Fruit fly (Drosophila melanogaster) whole organism, prepupa: Measurements from ENCODE around the gene CG15390.

ENCODE experiments used
- CG10631 ChIP-seq: fragments of 200-800 bp; sonication (Bioruptor generic); optimal IDR thresholded peaks from 2 replicates; lab custom pipeline; 2016; ENCODE audit warnings: missing biosample characterization, missing genetic modification characterization
- CG10669 ChIP-seq: fragments of 200-800 bp; sonication (Bioruptor generic); optimal IDR thresholded peaks from 3 replicates; lab custom pipeline; 2018; ENCODE audit warnings: missing biosample characterization, mild to moderate bottlenecking, missing genetic modification characterization, moderate library complexity
- CG11294 ChIP-seq: fragments of 200-800 bp; sonication (Bioruptor generic); IDR thresholded peaks from 2 replicates; pipeline ENCODE4 v1.3.6; 2022; ENCODE audit warnings: missing biosample characterization, missing genetic modification characterization
- CG11762 ChIP-seq: fragments of 200-800 bp; sonication (Bioruptor generic); optimal IDR thresholded peaks from 3 replicates; lab custom pipeline; 2016; ENCODE audit warnings: missing biosample characterization, missing genetic modification characterization; ENCODE audit not compliant: insufficient read depth
- CG15336 ChIP-seq: fragments of 200-800 bp; sonication (Bioruptor generic); IDR thresholded peaks from 2 replicates; pipeline ENCODE4 v1.3.6; 2022; ENCODE audit warnings: missing biosample characterization, missing genetic modification characterization
- CG1621 ChIP-seq: fragments of 200-800 bp; sonication (Bioruptor generic); optimal IDR thresholded peaks from 3 replicates; lab custom pipeline; 2018; ENCODE audit warnings: missing biosample characterization, mild to moderate bottlenecking, missing genetic modification characterization
- CG16779 ChIP-seq: fragments of 200-800 bp; sonication (Bioruptor generic); optimal IDR thresholded peaks from 3 replicates; lab custom pipeline; 2017; ENCODE audit warnings: missing biosample characterization, mild to moderate bottlenecking, missing genetic modification characterization
- CG3032 ChIP-seq: fragments of 200-800 bp; optimal IDR thresholded peaks from 2 replicates; lab custom pipeline; 2019; ENCODE audit warnings: missing biosample characterization, mild to moderate bottlenecking, missing genetic modification characterization, moderate library complexity
- CG31627 ChIP-seq: fragments of 200-800 bp; sonication (Bioruptor generic); optimal IDR thresholded peaks from 3 replicates; lab custom pipeline; 2016; ENCODE audit warnings: missing biosample characterization, missing genetic modification characterization
- CG32006 ChIP-seq: fragments of 200-800 bp; sonication (Bioruptor generic); optimal IDR thresholded peaks from 3 replicates; lab custom pipeline; 2017; ENCODE audit warnings: missing biosample characterization, mild to moderate bottlenecking, missing genetic modification characterization
- CG6163 ChIP-seq: fragments of 200-800 bp; sonication (Bioruptor generic); IDR thresholded peaks from 3 replicates; pipeline ENCODE4 v1.3.6; 2022; ENCODE audit warnings: missing biosample characterization, missing genetic modification characterization
- CG6276 ChIP-seq: fragments of 200-800 bp; sonication (Bioruptor generic); optimal IDR thresholded peaks from 2 replicates; lab custom pipeline; 2017; ENCODE audit warnings: missing biosample characterization, mild to moderate bottlenecking, missing genetic modification characterization
- CG6792 ChIP-seq: fragments of 200-800 bp; sonication (Bioruptor generic); optimal IDR thresholded peaks from 3 replicates; lab custom pipeline; 2016; ENCODE audit warnings: missing biosample characterization, missing genetic modification characterization
- CG7368 ChIP-seq: fragments of 200-800 bp; sonication (Bioruptor generic); optimal IDR thresholded peaks from 3 replicates; lab custom pipeline; 2016; ENCODE audit warnings: missing biosample characterization, missing genetic modification characterization
- CG8119 ChIP-seq: fragments of 200-800 bp; sonication (Bioruptor generic); IDR thresholded peaks from 3 replicates; pipeline ENCODE4 v1.3.6; 2022; ENCODE audit warnings: missing biosample characterization, missing genetic modification characterization
- CG8319 ChIP-seq: fragments of 200-800 bp; sonication (Bioruptor generic); optimal IDR thresholded peaks from 3 replicates; lab custom pipeline; 2016; ENCODE audit warnings: missing biosample characterization, missing genetic modification characterization
- CG9139 ChIP-seq: fragments of 200-800 bp; sonication (Bioruptor generic); optimal IDR thresholded peaks from 3 replicates; lab custom pipeline; 2017; ENCODE audit warnings: missing biosample characterization, mild to moderate bottlenecking, missing genetic modification characterization
- Eip75B ChIP-seq: fragments of 200-800 bp; sonication (Bioruptor generic); optimal IDR thresholded peaks from 3 replicates; lab custom pipeline; 2016; ENCODE audit warnings: missing biosample characterization, missing genetic modification characterization
- Ets21C ChIP-seq: fragments of 200-800 bp; sonication (Bioruptor generic); optimal IDR thresholded peaks from 3 replicates; lab custom pipeline; 2016; ENCODE audit warnings: missing biosample characterization, missing genetic modification characterization
- Hr4 ChIP-seq: fragments of 200-800 bp; sonication (Bioruptor generic); optimal IDR thresholded peaks from 3 replicates; lab custom pipeline; 2016; ENCODE audit warnings: missing biosample characterization, missing genetic modification characterization
- Met ChIP-seq: fragments of 200-800 bp; sonication (Bioruptor generic); optimal IDR thresholded peaks from 3 replicates; lab custom pipeline; 2016; ENCODE audit warnings: missing biosample characterization, missing genetic modification characterization
- OdsH ChIP-seq: fragments of 200-800 bp; sonication (Bioruptor generic); optimal IDR thresholded peaks from 3 replicates; lab custom pipeline; 2016; ENCODE audit warnings: missing biosample characterization, missing genetic modification characterization
- Smox ChIP-seq: fragments of 200-800 bp; sonication (Bioruptor generic); optimal IDR thresholded peaks from 3 replicates; lab custom pipeline; 2016; ENCODE audit warnings: missing biosample characterization, missing genetic modification characterization
- Sox14 ChIP-seq: fragments of 200-800 bp; sonication (Bioruptor generic); optimal IDR thresholded peaks from 3 replicates; lab custom pipeline; 2016; ENCODE audit warnings: missing biosample characterization, missing genetic modification characterization
- Sox15 ChIP-seq: fragments of 200-800 bp; sonication (Bioruptor generic); optimal IDR thresholded peaks from 3 replicates; lab custom pipeline; 2016; ENCODE audit warnings: missing biosample characterization, missing genetic modification characterization
- acj6 ChIP-seq: fragments of 200-800 bp; sonication (Bioruptor generic); optimal IDR thresholded peaks from 3 replicates; lab custom pipeline; 2016; ENCODE audit warnings: missing biosample characterization, missing genetic modification characterization
- cyc ChIP-seq: fragments of 200-800 bp; sonication (Bioruptor generic); optimal IDR thresholded peaks from 3 replicates; lab custom pipeline; 2016; ENCODE audit warnings: missing biosample characterization, missing genetic modification characterization
- dsx ChIP-seq: fragments of 200-800 bp; optimal IDR thresholded peaks from 3 replicates; lab custom pipeline; 2019; ENCODE audit warnings: missing biosample characterization, mild to moderate bottlenecking, missing genetic modification characterization, moderate library complexity; ENCODE audit not compliant: poor library complexity, severe bottlenecking
- esn ChIP-seq: fragments of 200-800 bp; sonication (Bioruptor generic); optimal IDR thresholded peaks from 2 replicates; lab custom pipeline; 2016; ENCODE audit warnings: missing biosample characterization, mild to moderate bottlenecking, missing genetic modification characterization, moderate library complexity
- fd59A ChIP-seq: fragments of 200-800 bp; sonication (Bioruptor generic); optimal IDR thresholded peaks from 2 replicates; lab custom pipeline; 2017; ENCODE audit warnings: missing biosample characterization, mild to moderate bottlenecking, missing genetic modification characterization, missing genetic modification reagents
- fd85E ChIP-seq: fragments of 200-800 bp; sonication (Bioruptor generic); optimal IDR thresholded peaks from 3 replicates; lab custom pipeline; 2016; ENCODE audit warnings: missing biosample characterization, missing genetic modification characterization
- fkh ChIP-seq: fragments of 200-800 bp; sonication (Bioruptor generic); optimal IDR thresholded peaks from 3 replicates; lab custom pipeline; 2017; ENCODE audit warnings: missing biosample characterization, mild to moderate bottlenecking, missing genetic modification characterization, moderate library complexity
- lz ChIP-seq: fragments of 200-800 bp; sonication (Bioruptor generic); optimal IDR thresholded peaks from 3 replicates; lab custom pipeline; 2016; ENCODE audit warnings: missing biosample characterization, missing genetic modification characterization
- pdm3 ChIP-seq: fragments of 200-800 bp; sonication (Bioruptor generic); optimal IDR thresholded peaks from 3 replicates; lab custom pipeline; 2016; ENCODE audit warnings: missing biosample characterization, missing genetic modification characterization
- salr ChIP-seq, 2 experiments: fragments of 200-800 bp; sonication (Bioruptor generic); optimal IDR thresholded peaks; 3 replicates each; lab custom pipeline; 2016 to 2018; ENCODE audit warnings: missing biosample characterization in 2 of 2, missing genetic modification characterization in 2 of 2, mild to moderate bottlenecking in 1 of 2
- svp ChIP-seq: fragments of 200-800 bp; sonication (Bioruptor generic); peaks from one replicate; lab custom pipeline; 2016; ENCODE audit warnings: missing biosample characterization, missing genetic modification characterization
- topi ChIP-seq: fragments of 200-800 bp; sonication (Bioruptor generic); optimal IDR thresholded peaks from 3 replicates; lab custom pipeline; 2016; ENCODE audit warnings: missing biosample characterization, missing genetic modification characterization
- vri ChIP-seq: fragments of 200-800 bp; sonication (Bioruptor generic); optimal IDR thresholded peaks from 3 replicates; lab custom pipeline; 2016; ENCODE audit warnings: missing biosample characterization, mild to moderate bottlenecking, missing genetic modification characterization

CG15390 gene

DNA sequence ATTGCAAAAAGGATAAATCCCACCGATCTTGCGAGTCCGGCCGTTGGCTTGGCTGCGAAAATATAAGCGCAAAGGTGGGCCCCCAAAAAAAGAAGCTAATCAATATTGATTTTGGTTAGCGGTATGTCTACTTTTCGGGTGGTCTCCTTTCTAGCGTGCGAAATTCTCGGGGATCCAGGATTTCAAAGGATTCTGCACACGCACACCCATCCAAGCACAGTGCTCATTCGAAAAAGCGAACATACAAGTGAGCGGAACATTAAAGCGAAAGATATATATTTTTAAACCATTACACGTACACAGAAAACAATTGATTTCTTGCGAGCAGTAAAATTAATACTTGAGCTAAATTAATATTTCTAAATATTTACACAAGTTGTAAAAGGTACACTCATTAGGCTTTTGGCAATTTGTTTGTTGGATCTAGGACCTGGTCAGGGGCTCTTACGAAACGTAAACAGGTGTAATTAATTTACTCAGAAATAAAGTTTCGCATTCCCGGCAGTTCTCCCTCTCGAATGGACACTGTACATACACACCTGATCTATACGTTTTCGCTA, 8.8 kb upstream of the CG15390 start (continued):
- TF ChIP-seq salr (GFP tag; optimal IDR thresholded peaks at IDR 0.05; lab: Kevin White, UChicago) (peak in 1 of 2 experiments; percentile 35), CG10631 (GFP tag; lab: Kevin White, UChicago) (peak; percentile 2), lz (GFP tag; lab: Kevin White, UChicago) (peak; percentile 41), OdsH (GFP tag; lab: Kevin White, UChicago) (peak; percentile 40), CG10669 (GFP tag; lab: Kevin White, UChicago) (peak; percentile 42), svp (GFP tag; lab: Kevin White, UChicago) (peak; percentile 65), cyc (GFP tag; lab: Kevin White, UChicago) (peak; percentile 14), acj6 (GFP tag; lab: Kevin White, UChicago) (peak; percentile 45), Ets21C (GFP tag; lab: Kevin White, UChicago) (no peak), Sox14 (GFP tag; lab: Kevin White, UChicago) (no peak), fkh (GFP tag; lab: Kevin White, UChicago) (no peak), topi (peak; percentile 31), Hr4 (peak; percentile 37), CG7368 (GFP tag; lab: Kevin White, UChicago) (no peak)
- TF ChIP-seq, all 60 proteins: peak for 30

- peak; percentile 98 for TF ChIP-seq svp (GFP tag; lab: Kevin White, UChicago)
- TF ChIP-seq Met, result no peak
- 0 out of 3 replicates have a peak, but pooled peaks have one; percentile 13 for TF ChIP-seq CG6163 (GFP tag; lab: Robert Waterston, UW)
Measured at dm6 chr2L:2370352-2370751, 4.2 kb upstream of the CG15390 start.

DNA sequence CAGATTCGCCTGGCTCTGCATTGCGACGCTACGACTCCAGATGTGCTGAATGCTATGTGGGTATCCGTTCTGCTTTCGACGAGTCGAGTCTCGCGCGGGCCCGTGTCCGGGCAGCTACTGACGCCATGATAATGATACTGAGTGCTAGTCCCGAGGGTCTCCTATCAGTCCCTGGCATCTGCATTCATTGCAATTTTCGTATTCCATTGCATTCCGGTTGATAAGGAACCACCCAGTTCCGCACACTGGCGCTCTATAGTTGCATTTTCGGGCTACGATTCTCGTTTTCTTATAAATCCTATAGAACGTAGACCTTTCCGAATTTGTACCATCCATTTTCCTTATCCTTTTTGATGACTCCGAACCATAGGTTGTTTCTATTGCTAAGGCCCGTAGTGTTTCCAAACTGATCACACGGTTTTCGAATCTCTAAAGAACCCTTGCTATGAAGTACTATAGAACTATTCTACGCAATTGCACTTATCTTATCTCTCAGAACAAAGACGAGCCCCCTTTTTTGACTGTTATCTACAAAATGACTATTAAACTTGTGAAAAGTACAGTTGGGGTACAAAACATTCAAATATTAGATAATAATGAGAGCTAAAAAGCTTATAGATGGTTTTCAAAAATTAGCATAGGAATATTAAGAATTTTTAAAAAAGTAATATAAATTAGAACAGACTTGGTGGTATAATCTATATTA, 3.0 kb upstream of the CG15390 start, which contains the start of gene CG3597:
TSS of gene CG3597 (minus strand) at position 119 of the 706 bp plus-strand sequence.
- TF ChIP-seq esn (GFP tag; lab: Kevin White, UChicago) (no peak), svp (GFP tag; lab: Kevin White, UChicago) (peak; percentile 73), CG32006 (GFP tag; lab: Kevin White, UChicago) (no peak)

DNA sequence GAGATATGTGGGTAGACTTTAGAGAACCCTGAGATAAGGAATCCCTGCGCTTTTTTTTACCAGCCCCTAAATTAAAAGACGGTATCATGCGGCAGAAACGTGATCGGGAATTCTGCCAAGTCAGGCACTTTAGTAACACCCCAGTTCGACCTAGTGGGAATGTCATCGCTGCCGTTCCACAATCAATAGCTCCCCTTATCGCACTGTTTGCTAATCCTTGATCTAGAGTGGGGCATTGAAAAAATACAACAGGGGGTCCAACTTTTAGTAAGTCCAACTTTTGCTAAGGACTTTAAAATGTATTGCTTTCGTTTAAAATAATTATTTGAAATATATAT, 2.4 kb upstream of the CG15390 start:
- TF ChIP-seq CG6276 (GFP tag; lab: Kevin White, UChicago) (no peak), vri (peak; percentile 29), CG7368 (GFP tag; lab: Kevin White, UChicago) (no peak), CG16779 (tag; lab: Kevin White, UChicago) (no peak), CG8119 (GFP tag; lab: Robert Waterston, UW) (no peak)

DNA sequence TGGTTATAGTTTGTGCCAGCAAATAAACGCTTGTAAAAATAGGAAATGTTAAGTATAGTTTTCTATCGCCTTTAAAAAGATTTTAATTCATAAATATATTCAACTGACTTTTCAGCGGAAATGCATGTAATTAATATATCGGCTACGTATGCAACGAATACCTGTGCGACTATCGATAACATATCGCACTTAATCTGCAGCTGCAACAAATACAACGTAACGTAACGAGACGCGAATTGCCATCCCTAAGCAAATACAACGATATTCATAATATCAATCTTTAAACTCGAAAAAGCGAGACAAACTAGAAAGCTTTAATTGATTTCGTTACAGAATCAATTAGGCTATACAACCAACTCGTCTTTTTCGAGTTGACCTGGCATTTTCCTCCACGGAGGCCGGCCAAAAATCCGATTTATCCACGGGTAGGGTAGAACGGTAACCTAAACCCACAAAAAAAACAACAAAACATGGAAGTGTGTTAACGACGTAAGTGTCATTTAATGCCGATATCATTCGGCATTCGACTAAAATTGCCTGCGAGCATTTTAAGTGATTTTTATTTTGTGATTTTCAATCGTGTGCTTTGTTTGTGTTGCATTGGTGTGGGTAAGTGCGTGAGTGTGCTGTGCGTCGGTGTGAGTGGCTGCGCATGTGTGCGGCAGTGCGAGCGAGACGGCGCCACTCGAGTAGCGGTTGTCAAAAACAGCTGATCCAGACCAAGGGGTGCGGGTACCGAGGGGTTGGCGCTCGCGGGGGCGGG, 1.3 kb downstream of the CG15390 start, which contains the start of gene Atxn7:
TSS of gene Atxn7 (plus strand) at position 187 of the 763 bp plus-strand sequence.
- TF ChIP-seq Eip75B (GFP tag; lab: Kevin White, UChicago), result peak; percentile 65
- peak; percentile 2 for TF ChIP-seq CG32006 (GFP tag; lab: Kevin White, UChicago)
- TF ChIP-seq Smox (GFP tag; lab: Kevin White, UChicago), result peak; percentile 67
- peak; percentile 47 for TF ChIP-seq CG3032 (tag; lab: Kevin White, UChicago)
- peak; percentile 84 for TF ChIP-seq esn (GFP tag; lab: Kevin White, UChicago)
- peak; percentile 17 for TF ChIP-seq CG7368 (GFP tag; lab: Kevin White, UChicago)
- no peak for TF ChIP-seq Sox15 (GFP tag; lab: Kevin White, UChicago)
- TF ChIP-seq svp (GFP tag; lab: Kevin White, UChicago), result peak; percentile 80
- peak; percentile 79 for TF ChIP-seq Sox14 (GFP tag; lab: Kevin White, UChicago)
- peak; percentile 81 for TF ChIP-seq lz (GFP tag; lab: Kevin White, UChicago)
- no peak for TF ChIP-seq CG11762 (GFP tag; lab: Kevin White, UChicago)
- TF ChIP-seq topi, result peak; percentile 76
- peak; percentile 64 for TF ChIP-seq pdm3 (GFP tag; lab: Kevin White, UChicago)
- TF ChIP-seq CG8319 (GFP tag; lab: Kevin White, UChicago), result no peak
- TF ChIP-seq OdsH (GFP tag; lab: Kevin White, UChicago), result peak; percentile 65
- TF ChIP-seq CG9139, result peak; percentile 20
- peak; percentile 16; the same call in 1 of the 2 replicates for TF ChIP-seq CG15336
- TF ChIP-seq CG1621, result peak; percentile 46
- TF ChIP-seq dsx, result peak; percentile 74
- TF ChIP-seq CG31627 (GFP tag; lab: Kevin White, UChicago), result peak; percentile 72
- TF ChIP-seq fd59A (GFP tag; lab: Kevin White, UChicago), result peak; percentile 40
- peak; percentile 80 for TF ChIP-seq CG6163 (GFP tag; lab: Robert Waterston, UW)
- TF ChIP-seq fd85E (GFP tag; lab: Kevin White, UChicago), result peak; percentile 9
- no peak for TF ChIP-seq CG11294 (GFP tag; lab: Robert Waterston, UW)
- TF ChIP-seq cyc (GFP tag; lab: Kevin White, UChicago), result peak; percentile 69
- TF ChIP-seq CG6792 (GFP tag; lab: Kevin White, UChicago), result peak; percentile 46
